Worm (Caenorhabditis elegans): Measurements from ENCODE around the gene T23F11.2.

Gene T23F11.2

ce11 chrIII:4695057-4695456, 39.8 kb upstream of the T23F11.2 start, which contains the start of gene T04A8.7:
T04A8.7 (plus strand) TSS chrIII:4695357.
- no peak for TF ChIP-seq dmd-4 (tag; optimal IDR thresholded peaks at IDR 0.05)
- TF ChIP-seq mdl-1 (tag; optimal IDR thresholded peaks at IDR 0.05) = no peak
- no peak for TF ChIP-seq elt-1 (tag; optimal IDR thresholded peaks at IDR 0.05)
- TF ChIP-seq egl-27 (tag; optimal IDR thresholded peaks at IDR 0.05) = no peak

ce11 chrIII:4693695-4694094, 38.4 kb upstream of the T23F11.2 start, which contains the start of gene T04A8.8:
T04A8.8 (plus strand) TSS chrIII:4693995.
- TF ChIP-seq C34F6.9 (tag; optimal IDR thresholded peaks at IDR 0.05) (no peak), alr-1 (tag; optimal IDR thresholded peaks at IDR 0.05) (no peak), unc-39 (tag; optimal IDR thresholded peaks at IDR 0.05) (no peak), aly-2 (tag; optimal IDR thresholded peaks at IDR 0.05) (no peak), snpc-4 (tag; optimal IDR thresholded peaks at IDR 0.05) (no peak), fos-1 (tag; optimal IDR thresholded peaks at IDR 0.05) (no peak), sma-9 (GFP tag; optimal IDR thresholded peaks at IDR 0.05) (no peak), sma-9 (tag; optimal IDR thresholded peaks at IDR 0.05) (no peak), ceh-16 (tag; optimal IDR thresholded peaks at IDR 0.05) (no peak), skn-1 (tag; optimal IDR thresholded peaks at IDR 0.05) (no peak)

ce11 chrIII:4693281-4693680, 38.0 kb upstream of the T23F11.2 start, which contains the start of gene nifk-1:
nifk-1 (minus strand) TSS chrIII:4693307.
- peak; percentile 77 for TF ChIP-seq unc-55 (GFP tag; optimal IDR thresholded peaks at IDR 0.05)
- TF ChIP-seq ztf-4 (tag; optimal IDR thresholded peaks at IDR 0.05) = no peak
- TF ChIP-seq zag-1 (tag; optimal IDR thresholded peaks at IDR 0.05) = no peak
- TF ChIP-seq sem-4 (tag; optimal IDR thresholded peaks at IDR 0.05) = peak; percentile 10
- TF ChIP-seq nhr-21 (tag; optimal IDR thresholded peaks at IDR 0.05) = peak; percentile 21
- TF ChIP-seq nhr-12 (tag; optimal IDR thresholded peaks at IDR 0.05) = no peak
- peak; percentile 37 for TF ChIP-seq blmp-1 (tag; optimal IDR thresholded peaks at IDR 0.05; ENCODE audit: insufficient read depth)
- peak; percentile 60 for TF ChIP-seq crh-2 (tag; optimal IDR thresholded peaks at IDR 0.05)
- TF ChIP-seq unc-62 (GFP tag; optimal IDR thresholded peaks at IDR 0.05) = no peak
- TF ChIP-seq lin-39 (tag; optimal IDR thresholded peaks at IDR 0.05) = no peak
- TF ChIP-seq nhr-129 (tag; optimal IDR thresholded peaks at IDR 0.05) = peak; percentile 79
- peak; percentile 58 for TF ChIP-seq sma-3 (GFP tag; optimal IDR thresholded peaks at IDR 0.05)
- no peak for TF ChIP-seq nhr-23 (tag; optimal IDR thresholded peaks at IDR 0.05)
- TF ChIP-seq fos-1 (tag; optimal IDR thresholded peaks at IDR 0.05) = peak; percentile 70
- no peak for TF ChIP-seq R02D3.7 (tag; optimal IDR thresholded peaks at IDR 0.05)
- TF ChIP-seq elt-1 (tag; optimal IDR thresholded peaks at IDR 0.05) = no peak
- TF ChIP-seq lin-13 (GFP tag; optimal IDR thresholded peaks at IDR 0.05) = peak; percentile 29
- TF ChIP-seq egl-27 (tag; optimal IDR thresholded peaks at IDR 0.05) = no peak
- peak; percentile 28 for TF ChIP-seq lin-11 (tag; optimal IDR thresholded peaks at IDR 0.05)
- TF ChIP-seq sma-9 (GFP tag; optimal IDR thresholded peaks at IDR 0.05) = peak; percentile 52
- no peak for TF ChIP-seq sma-9 (tag; optimal IDR thresholded peaks at IDR 0.05)
- TF ChIP-seq alr-1 (tag; optimal IDR thresholded peaks at IDR 0.05) = no peak
- TF ChIP-seq lsy-2 (tag; optimal IDR thresholded peaks at IDR 0.05) = peak; percentile 9 to 87
- TF ChIP-seq aly-2 (tag; optimal IDR thresholded peaks at IDR 0.05) = no peak
- TF ChIP-seq gmeb-1 (tag; optimal IDR thresholded peaks at IDR 0.05) = peak; percentile 76
- TF ChIP-seq C34F6.9 (tag; optimal IDR thresholded peaks at IDR 0.05) = peak; percentile 86
- no peak for TF ChIP-seq snpc-4 (tag; optimal IDR thresholded peaks at IDR 0.05)
- peak; percentile 60 for TF ChIP-seq nhr-25 (tag; optimal IDR thresholded peaks at IDR 0.05)
- peak; percentile 50 for TF ChIP-seq F13H6.1 (tag; optimal IDR thresholded peaks at IDR 0.05)
- TF ChIP-seq nhr-77 (tag; optimal IDR thresholded peaks at IDR 0.05) = no peak

- TF ChIP-seq ama-1 (optimal IDR thresholded peaks at IDR 0.05) (no peak), peb-1 (tag; optimal IDR thresholded peaks at IDR 0.05) (no peak), gmeb-1 (tag; optimal IDR thresholded peaks at IDR 0.05) (peak; percentile 74), unc-55 (GFP tag; optimal IDR thresholded peaks at IDR 0.05) (no peak), ztf-4 (tag; optimal IDR thresholded peaks at IDR 0.05) (peak; percentile 74), lin-13 (GFP tag; optimal IDR thresholded peaks at IDR 0.05) (peak; percentile 70), blmp-1 (tag; optimal IDR thresholded peaks at IDR 0.05; ENCODE audit: insufficient read depth) (no peak), nhr-11 (tag; optimal IDR thresholded peaks at IDR 0.05) (peak; percentile 32), Y55F3AM.14 (GFP tag; optimal IDR thresholded peaks at IDR 0.05) (peak; percentile 78), egl-27 (tag; optimal IDR thresholded peaks at IDR 0.05) (peak; percentile 77), ztf-11 (tag; optimal IDR thresholded peaks at IDR 0.05) (no peak), elt-3 (tag; optimal IDR thresholded peaks at IDR 0.05) (no peak), nhr-6 (tag; optimal IDR thresholded peaks at IDR 0.05) (peak; percentile 48), nhr-77 (tag; optimal IDR thresholded peaks at IDR 0.05) (no peak), snpc-4 (tag; optimal IDR thresholded peaks at IDR 0.05) (no peak), elt-1 (tag; optimal IDR thresholded peaks at IDR 0.05) (no peak), nhr-21 (tag; optimal IDR thresholded peaks at IDR 0.05) (peak; percentile 76), ztf-1 (GFP tag; conservative IDR thresholded peaks at IDR 0.05) (no peak), unc-39 (tag; optimal IDR thresholded peaks at IDR 0.05) (no peak), ceh-16 (tag; optimal IDR thresholded peaks at IDR 0.05) (no peak), C34F6.9 (tag; optimal IDR thresholded peaks at IDR 0.05) (peak; percentile 68), nhr-23 (tag; optimal IDR thresholded peaks at IDR 0.05) (no peak), F13H6.1 (tag; optimal IDR thresholded peaks at IDR 0.05) (peak; percentile 66), sma-9 (GFP tag; optimal IDR thresholded peaks at IDR 0.05) (peak; percentile 85), sma-9 (tag; optimal IDR thresholded peaks at IDR 0.05) (no peak), lin-11 (tag; optimal IDR thresholded peaks at IDR 0.05) (peak; percentile 48), nhr-129 (tag; optimal IDR thresholded peaks at IDR 0.05) (peak; percentile 96), mbf-1 (tag; optimal IDR thresholded peaks at IDR 0.05) (no peak), R02D3.7 (tag; optimal IDR thresholded peaks at IDR 0.05) (no peak), sma-3 (GFP tag; optimal IDR thresholded peaks at IDR 0.05) (peak; percentile 76), fos-1 (tag; optimal IDR thresholded peaks at IDR 0.05) (peak; percentile 89), nhr-237 (tag; optimal IDR thresholded peaks at IDR 0.05) (no peak)
Observed at ce11 chrIII:4689595-4689994, 34.3 kb upstream of the T23F11.2 start.

Measured in whole organism, L2 larva.